Worm (Caenorhabditis elegans) whole organism, young adult: ENCODE measurements around the gene Y46G5A.7.

Source experiments
- F57C9.4 ChIP-seq: sonication (generic microtip); optimal IDR thresholded peaks from 2 replicates; lab custom pipeline; 2017; ENCODE audit warnings: mild to moderate bottlenecking, missing genetic modification characterization, missing compliant biosample characterization
- T07F8.4 ChIP-seq: sonication (generic microtip); optimal IDR thresholded peaks from 2 replicates; lab custom pipeline; 2016; ENCODE audit warnings: mild to moderate bottlenecking, missing genetic modification characterization, moderate library complexity, missing compliant biosample characterization
- rec-8 ChIP-seq, 2 experiments: sonication (generic microtip); optimal IDR thresholded peaks; 2 replicates each; lab custom pipeline; 2016; ENCODE audit warnings: mild to moderate bottlenecking in 2 of 2, missing genetic modification characterization in 2 of 2, missing genetic modification reagents in 2 of 2, missing genotype in 2 of 2, missing biosample characterization in 1 of 2, missing compliant biosample characterization in 1 of 2, moderate library complexity in 1 of 2
- unc-62 ChIP-seq: fragments of 150-350 bp; optimal IDR thresholded peaks from 2 replicates; lab custom pipeline; 2014; ENCODE audit warnings: missing biosample characterization, missing genetic modification reagents, missing genetic modification characterization

ce11 chrII:12760497-12760896 is 4.4 kb upstream of the Y46G5A.7 start, which contains the start of gene cnp-2:
- no peak for TF ChIP-seq rec-8 (tag; optimal IDR thresholded peaks at IDR 0.05; lab: Kevin White, UChicago)
- TF ChIP-seq unc-62: no peak
- TF ChIP-seq F57C9.4: no peak
- TF ChIP-seq T07F8.4 (tag; lab: Kevin White, UChicago): no peak
